Fruit fly (Drosophila melanogaster) whole organism, wandering third instar larva: ENCODE measurements around the gene msi.

Experiments
- Myc ChIP-seq: fragments of >200 bp; optimal IDR thresholded peaks from 2 replicates; lab custom pipeline; 2017
- fru ChIP-seq: fragments of 200-800 bp; sonication (Bioruptor generic); optimal IDR thresholded peaks from 3 replicates; lab custom pipeline; 2016; ENCODE audit warnings: missing biosample characterization, mild to moderate bottlenecking, missing genetic modification characterization
- h ChIP-seq: fragments of 200-800 bp; sonication (Bioruptor generic); optimal IDR thresholded peaks from 3 replicates; lab custom pipeline; 2016; ENCODE audit warnings: missing biosample characterization, mild to moderate bottlenecking, missing genetic modification characterization
- lola ChIP-seq: fragments of >200 bp; optimal IDR thresholded peaks from 2 replicates; lab custom pipeline; 2017; ENCODE audit warnings: missing biosample characterization, missing genetic modification characterization
- sv ChIP-seq: fragments of 200-800 bp; sonication (Bioruptor generic); optimal IDR thresholded peaks from 3 replicates; lab custom pipeline; 2016; ENCODE audit warnings: missing biosample characterization, missing genetic modification characterization

dm6 chr3R:25587708-25588107, 71.8 kb downstream of the msi start:
- TF ChIP-seq Myc (lab: Kevin White, UChicago) (no peak), fru (GFP tag; lab: Kevin White, UChicago) (no peak), sv (no peak), h (GFP tag; lab: Kevin White, UChicago) (no peak), lola (GFP tag; lab: Kevin White, UChicago) (no peak)
